Worm (Caenorhabditis elegans) whole organism, L4/young adult: ENCODE data around the gene T07E3.4.

Experiments
- W03F9.2 ChIP-seq: fragments of 150-350 bp; optimal IDR thresholded peaks from 2 replicates; lab custom pipeline; 2014; ENCODE audit warnings: missing biosample characterization, missing genetic modification characterization
- dao-5 ChIP-seq: sonication (generic microtip); optimal IDR thresholded peaks from 2 replicates; lab custom pipeline; 2016; ENCODE audit warnings: missing genotype, missing genetic modification characterization, moderate library complexity, missing compliant biosample characterization
- him-1 ChIP-seq: sonication (generic microtip); optimal IDR thresholded peaks from 2 replicates; lab custom pipeline; 2016; ENCODE audit warnings: missing genotype, missing genetic modification reagents, missing genetic modification characterization, missing compliant biosample characterization

DNA sequence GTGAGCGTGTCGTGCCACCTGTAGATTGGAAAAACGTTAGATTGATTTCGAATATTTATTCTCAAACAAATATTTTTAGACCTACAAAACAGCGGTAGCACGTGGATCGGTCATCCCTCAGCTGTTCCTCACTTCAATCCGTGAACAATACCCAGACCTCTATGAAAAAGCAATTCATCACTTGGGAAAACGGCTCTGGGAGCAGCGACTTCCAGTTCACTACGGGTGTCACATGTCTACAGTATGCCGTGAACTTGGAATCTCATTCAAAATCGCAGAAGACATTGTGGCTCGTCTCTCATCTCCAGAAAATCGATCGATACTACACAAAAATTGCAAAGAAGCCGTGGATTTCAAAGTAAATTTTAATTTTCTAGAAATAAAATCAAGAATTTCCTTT lies 6.7 kb downstream of the T07E3.4 start:
- TF ChIP-seq him-1 (no peak), W03F9.2 (tag; lab: Kevin White, UChicago) (no peak), dao-5 (tag; lab: Kevin White, UChicago) (no peak)
